Worm (Caenorhabditis elegans) whole organism, L4 larva: ENCODE results near the gene F32D1.7.

Experiments used
- F10B5.3 ChIP-seq: sonication (generic microtip); optimal IDR thresholded peaks from 2 replicates; lab custom pipeline; 2016; ENCODE audit warnings: mild to moderate bottlenecking, missing genetic modification characterization, missing compliant biosample characterization
- F26F4.8 ChIP-seq: fragments of 200-800 bp; sonication (Bioruptor generic); conservative IDR thresholded peaks from 2 replicates; pipeline ENCODE4 v1.3.6; 2022; ENCODE audit warnings: missing genetic modification characterization, missing compliant biosample characterization
- R02D3.7 ChIP-seq: fragments of 150-350 bp; sonication (generic microtip); optimal IDR thresholded peaks from 3 replicates; lab custom pipeline; 2014; ENCODE audit warnings: missing biosample characterization, missing genetic modification characterization
- Y105C5A.15 ChIP-seq: fragments of 200-800 bp; sonication (Bioruptor generic); IDR thresholded peaks from 2 replicates; pipeline ENCODE4 v1.3.6; 2022; ENCODE audit warnings: missing genetic modification characterization, missing compliant biosample characterization
- Y75B8A.6 ChIP-seq: fragments of 200-800 bp; sonication (Bioruptor generic); IDR thresholded peaks from 2 replicates; pipeline ENCODE4 v1.3.6; 2022; ENCODE audit warnings: missing genetic modification reagents, missing genetic modification characterization, missing compliant biosample characterization
- aha-1 ChIP-seq: fragments of 150-350 bp; peaks from one replicate; lab custom pipeline; 2014; ENCODE audit warnings: missing biosample characterization, missing genetic modification characterization
- ama-1 ChIP-seq: fragments of 150-350 bp; optimal IDR thresholded peaks from 2 replicates; lab custom pipeline; 2014; ENCODE audit warnings: inconsistent platforms, mixed read lengths
- ceh-44 ChIP-seq: fragments of 200-800 bp; sonication (Bioruptor generic); IDR thresholded peaks from 2 replicates; pipeline ENCODE4 v1.3.6; 2022; ENCODE audit warnings: missing genetic modification reagents, missing genetic modification characterization, missing compliant biosample characterization
- ceh-62 ChIP-seq: sonication (generic microtip); optimal IDR thresholded peaks from 2 replicates; lab custom pipeline; 2017; ENCODE audit warnings: missing biosample characterization, missing genetic modification characterization
- ceh-82 ChIP-seq: sonication (generic microtip); optimal IDR thresholded peaks from 2 replicates; lab custom pipeline; 2017; ENCODE audit warnings: missing biosample characterization, missing genetic modification characterization
- cey-2 ChIP-seq: sonication (generic microtip); optimal IDR thresholded peaks from 3 replicates; lab custom pipeline; 2017; ENCODE audit warnings: missing genetic modification characterization, mild to moderate bottlenecking, missing compliant biosample characterization, antibody characterized with exemption, borderline replicate concordance; ENCODE audit not compliant: insufficient read depth
- daf-16 ChIP-seq, 3 experiments: sonication (generic microtip); optimal IDR thresholded peaks; 2 replicates each; lab custom pipeline; 2016 to 2017; ENCODE audit warnings: missing genetic modification characterization in 3 of 3, missing genetic modification reagents in 3 of 3, mild to moderate bottlenecking in 2 of 3, missing compliant biosample characterization in 2 of 3, missing biosample characterization in 1 of 3, moderate library complexity in 1 of 3
- daf-19 ChIP-seq: fragments of 200-800 bp; sonication (Bioruptor generic); conservative IDR thresholded peaks from 2 replicates; pipeline ENCODE4 v1.3.6; 2022; ENCODE audit warnings: missing genetic modification characterization, missing compliant biosample characterization
- dmd-6 ChIP-seq: fragments of 200-800 bp; sonication (Bioruptor generic); IDR thresholded peaks from 2 replicates; pipeline ENCODE4 v1.3.6; 2022; ENCODE audit warnings: missing genetic modification reagents, missing genetic modification characterization, missing compliant biosample characterization
- dpl-1 ChIP-seq: fragments of 150-350 bp; optimal IDR thresholded peaks from 2 replicates; lab custom pipeline; 2014; ENCODE audit warnings: missing biosample characterization, missing genetic modification reagents, missing genetic modification characterization
- egl-27 ChIP-seq: sonication (generic microtip); optimal IDR thresholded peaks from 3 replicates; lab custom pipeline; 2017; ENCODE audit warnings: missing biosample characterization, missing genetic modification reagents, missing genetic modification characterization
- hif-1 ChIP-seq, 2 experiments: sonication (generic microtip); optimal IDR thresholded peaks; 2 replicates each; lab custom pipeline; 2016 to 2017; ENCODE audit warnings: missing compliant biosample characterization in 2 of 2, missing genetic modification characterization in 2 of 2, missing genetic modification reagents in 2 of 2, missing genotype in 2 of 2, mild to moderate bottlenecking in 1 of 2
- jun-1 ChIP-seq: fragments of 150-350 bp; optimal IDR thresholded peaks from 2 replicates; lab custom pipeline; 2014; ENCODE audit warnings: missing biosample characterization, missing genetic modification reagents, missing genetic modification characterization
- lin-15B ChIP-seq: fragments of 150-350 bp; sonication (generic microtip); optimal IDR thresholded peaks from 3 replicates; lab custom pipeline; 2014; ENCODE audit warnings: missing biosample characterization, missing genetic modification characterization
- lin-38 ChIP-seq: fragments of 200-800 bp; sonication (Bioruptor generic); IDR thresholded peaks from 2 replicates; pipeline ENCODE4 v1.3.6; 2022; ENCODE audit warnings: missing genetic modification reagents, missing genetic modification characterization, missing compliant biosample characterization
- lsy-2 ChIP-seq, 2 experiments: fragments of 150-350 bp in 1 of 2; sonication (generic microtip) in 1 of 2; optimal IDR thresholded peaks; 2 replicates each; lab custom pipeline; 2014 to 2017; ENCODE audit warnings: missing biosample characterization in 2 of 2, missing genetic modification characterization in 2 of 2
- madf-9 ChIP-seq: fragments of 200-800 bp; sonication (Bioruptor generic); conservative IDR thresholded peaks from 2 replicates; pipeline ENCODE4 v1.3.6; 2022; ENCODE audit warnings: missing genetic modification reagents, missing genetic modification characterization, missing compliant biosample characterization
- mdl-1 ChIP-seq, 2 experiments: fragments of 150-350 bp in 1 of 2; sonication (generic microtip) in 1 of 2; optimal IDR thresholded peaks; 2 replicates each; lab custom pipeline; 2014 to 2017; ENCODE audit warnings: missing biosample characterization in 2 of 2, missing genetic modification characterization in 2 of 2
- mep-1 ChIP-seq: fragments of 150-350 bp; sonication (generic microtip); optimal IDR thresholded peaks from 3 replicates; lab custom pipeline; 2014; ENCODE audit warnings: missing biosample characterization, missing genetic modification characterization
- mxl-2 ChIP-seq: fragments of 200-800 bp; sonication (Bioruptor generic); conservative IDR thresholded peaks from 2 replicates; pipeline ENCODE4 v1.3.6; 2022; ENCODE audit warnings: missing genetic modification reagents, missing genetic modification characterization, missing compliant biosample characterization
- nhr-11 ChIP-seq: fragments of 150-350 bp; optimal IDR thresholded peaks from 2 replicates; lab custom pipeline; 2014; ENCODE audit warnings: missing biosample characterization, missing genetic modification characterization
- nhr-237 ChIP-seq: sonication (generic microtip); optimal IDR thresholded peaks from 2 replicates; lab custom pipeline; 2017; ENCODE audit warnings: missing biosample characterization, missing genetic modification characterization
- nhr-41 ChIP-seq: fragments of 200-800 bp; sonication (Bioruptor generic); IDR thresholded peaks from 2 replicates; pipeline ENCODE4 v1.3.6; 2022; ENCODE audit warnings: missing genetic modification reagents, missing genetic modification characterization, missing compliant biosample characterization
- pha-4 ChIP-seq, 2 experiments: fragments of 150-350 bp in 1 of 2; fragments of 200-800 bp in 1 of 2; sonication (Bioruptor generic) in 1 of 2; IDR thresholded peaks in 1 of 2; optimal IDR thresholded peaks in 1 of 2; 2 replicates each; pipeline versions ENCODE4 v1.3.6 to Lab custom; 2014 to 2022; ENCODE audit warnings: missing genetic modification characterization in 2 of 2, missing genetic modification reagents in 2 of 2, missing biosample characterization in 1 of 2, missing compliant biosample characterization in 1 of 2
- sdz-12 ChIP-seq: fragments of 200-800 bp; sonication (Bioruptor generic); optimal IDR thresholded peaks from 2 replicates; lab custom pipeline; 2018; ENCODE audit warnings: mild to moderate bottlenecking, missing genetic modification characterization, missing compliant biosample characterization
- set-16 ChIP-seq: fragments of 200-800 bp; sonication (Bioruptor generic); IDR thresholded peaks from 2 replicates; pipeline ENCODE4 v1.3.6; 2022; ENCODE audit warnings: missing genetic modification reagents, missing genetic modification characterization, missing compliant biosample characterization
- snpc-1.2 ChIP-seq: fragments of 200-800 bp; sonication (Bioruptor generic); IDR thresholded peaks from 2 replicates; pipeline ENCODE4 v1.3.6; 2022; ENCODE audit warnings: missing genetic modification reagents, missing genetic modification characterization, missing compliant biosample characterization
- snpc-4 ChIP-seq: fragments of 150-350 bp; optimal IDR thresholded peaks from 2 replicates; lab custom pipeline; 2014; ENCODE audit warnings: missing biosample characterization, missing genetic modification characterization
- spr-1 ChIP-seq: sonication (generic microtip); optimal IDR thresholded peaks from 2 replicates; lab custom pipeline; 2016; ENCODE audit warnings: mild to moderate bottlenecking, missing genetic modification characterization, missing compliant biosample characterization
- tag-97 ChIP-seq: fragments of 200-800 bp; sonication (Bioruptor generic); IDR thresholded peaks from 2 replicates; pipeline ENCODE4 v1.3.6; 2022; ENCODE audit warnings: missing genetic modification characterization, missing compliant biosample characterization
- unc-39 ChIP-seq: sonication (generic microtip); optimal IDR thresholded peaks from 2 replicates; lab custom pipeline; 2017; ENCODE audit warnings: missing biosample characterization, missing genetic modification characterization
- unc-62 ChIP-seq, 3 experiments: fragments of 150-350 bp in 1 of 3; sonication (generic microtip); optimal IDR thresholded peaks in 2 of 3; peaks in 1 of 3; 1 replicate in 1 of 3; 2 replicates in 2 of 3; lab custom pipeline; 2014 to 2017; ENCODE audit warnings: missing biosample characterization in 3 of 3, missing genetic modification characterization in 3 of 3, missing genetic modification reagents in 3 of 3, missing genotype in 1 of 3
- zag-1 ChIP-seq: fragments of 150-350 bp; optimal IDR thresholded peaks from 2 replicates; lab custom pipeline; 2014; ENCODE audit warnings: missing biosample characterization, missing genetic modification characterization
- zfp-3 ChIP-seq: fragments of 200-800 bp; sonication (Bioruptor generic); conservative IDR thresholded peaks from 2 replicates; pipeline ENCODE4 v1.3.6; 2022; ENCODE audit warnings: missing genetic modification reagents, missing genetic modification characterization, missing compliant biosample characterization
- ztf-11 ChIP-seq: fragments of 150-350 bp; optimal IDR thresholded peaks from 2 replicates; lab custom pipeline; 2014; ENCODE audit warnings: missing biosample characterization, missing genetic modification characterization
- ztf-7 ChIP-seq: fragments of 150-350 bp; optimal IDR thresholded peaks from 2 replicates; lab custom pipeline; 2014; ENCODE audit warnings: missing biosample characterization, missing genetic modification characterization

Gene F32D1.7

DNA sequence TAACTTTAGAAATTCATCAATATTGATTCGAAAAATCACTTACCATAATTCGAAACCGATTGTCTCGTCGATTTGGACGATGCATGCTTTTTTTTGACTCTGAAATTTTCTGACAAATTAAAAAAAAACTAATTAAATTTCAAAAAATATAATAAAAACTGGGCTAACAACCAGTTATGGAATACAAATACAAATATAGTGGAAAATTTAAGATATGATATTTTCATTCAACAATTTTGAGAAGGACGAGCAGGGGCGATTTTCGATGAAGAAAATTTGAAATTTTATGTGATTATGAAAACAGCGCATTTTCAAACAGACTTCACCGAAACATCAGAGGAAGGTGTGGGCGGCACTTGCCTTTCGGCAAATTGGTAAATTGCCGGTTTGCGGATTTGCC is 6.3 kb upstream of the F32D1.7 start, which contains the start of gene F13A2.1:
TSS of gene F13A2.1 (minus strand) at position 101 of the 400 bp plus-strand sequence.
- TF ChIP-seq lsy-2 (tag; optimal IDR thresholded peaks at IDR 0.05; lab: Kevin White, UChicago) (no peak), mdl-1 (tag; optimal IDR thresholded peaks at IDR 0.05; lab: Kevin White, UChicago) (no peak), nhr-237 (tag; lab: Kevin White, UChicago) (no peak), nhr-11 (tag; lab: Kevin White, UChicago) (no peak), egl-27 (no peak), ztf-7 (no peak), ceh-62 (tag; lab: Kevin White, UChicago) (no peak), ceh-44 (GFP tag; lab: Robert Waterston, UW) (no peak), dmd-6 (GFP tag; lab: Robert Waterston, UW) (no peak), cey-2 (no peak), mxl-2 (GFP tag; lab: Robert Waterston, UW) (no peak), Y105C5A.15 (GFP tag; lab: Robert Waterston, UW) (no peak), lin-15B (no peak), ceh-82 (tag; lab: Kevin White, UChicago) (no peak), snpc-4 (no peak), aha-1 (tag; lab: Kevin White, UChicago) (no peak), pha-4 (GFP tag; IDR thresholded peaks at IDR 0.05; lab: Robert Waterston, UW) (no peak), pha-4 (tag; optimal IDR thresholded peaks at IDR 0.05; lab: Kevin White, UChicago) (no peak), nhr-41 (GFP tag; lab: Robert Waterston, UW) (no peak), daf-19 (no peak), spr-1 (tag; lab: Kevin White, UChicago) (no peak)

- TF ChIP-seq dpl-1 (no peak), aha-1 (tag; lab: Kevin White, UChicago) (peak; percentile 69)
Observed at ce11 chrV:4377622-4378021, 1.6 kb upstream of the F32D1.7 start, which contains the start of gene F32D1.8. F32D1.8 (minus strand) TSS chrV:4377722.

DNA sequence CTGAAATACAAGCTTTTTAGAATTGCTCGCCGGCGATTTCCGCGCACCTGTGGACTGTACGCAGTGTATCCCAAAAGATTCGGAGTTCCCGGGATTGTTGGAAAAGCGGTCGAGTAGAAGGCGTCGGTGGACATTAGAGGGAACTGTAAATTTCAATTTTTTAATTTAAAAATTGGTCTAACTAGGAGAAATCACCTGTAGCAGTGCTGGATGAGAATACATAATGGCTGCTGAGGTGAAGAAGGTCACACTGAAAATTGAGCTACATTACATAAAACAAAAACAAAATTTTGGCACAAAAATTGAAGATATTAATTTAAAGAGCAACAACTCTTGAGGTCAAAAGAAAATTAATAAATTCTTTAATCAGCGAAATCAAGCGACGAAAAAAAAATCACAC is 1.3 kb downstream of the F32D1.7 start, which contains the start of gene neg-1:
TSS of gene neg-1 (minus strand) at position 250 of the 400 bp plus-strand sequence.
- peak in 1 of 2 experiments; percentile 44 for TF ChIP-seq unc-62 (GFP tag; optimal IDR thresholded peaks at IDR 0.05 in 1 of 2; lab: Kevin White, UChicago)
- TF ChIP-seq unc-62 (tag; optimal IDR thresholded peaks at IDR 0.05; lab: Kevin White, UChicago) = no peak
- no peak for TF ChIP-seq ztf-11 (tag; lab: Kevin White, UChicago)

DNA sequence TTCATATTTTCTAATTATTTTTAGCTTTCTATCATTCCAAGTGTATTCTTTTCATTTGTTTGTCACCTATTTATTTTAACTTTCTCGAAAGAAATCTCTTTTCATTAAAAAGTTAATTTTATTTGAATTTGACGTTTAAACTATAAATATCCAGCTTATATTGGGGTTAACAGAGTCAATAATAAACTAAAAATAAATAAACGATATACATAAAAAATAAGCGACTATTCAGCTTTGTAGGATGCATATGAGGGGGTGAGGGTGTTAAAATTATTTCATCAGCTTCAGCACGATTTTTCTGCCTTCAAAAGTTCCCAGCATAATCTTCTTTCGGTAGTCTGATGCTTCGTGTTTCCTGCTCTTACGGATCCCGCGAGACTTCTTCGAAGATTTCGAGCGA is 2.3 kb downstream of the F32D1.7 start:
- TF ChIP-seq daf-19 (no peak), lin-38 (GFP tag; lab: Robert Waterston, UW) (peak; percentile 42)

DNA sequence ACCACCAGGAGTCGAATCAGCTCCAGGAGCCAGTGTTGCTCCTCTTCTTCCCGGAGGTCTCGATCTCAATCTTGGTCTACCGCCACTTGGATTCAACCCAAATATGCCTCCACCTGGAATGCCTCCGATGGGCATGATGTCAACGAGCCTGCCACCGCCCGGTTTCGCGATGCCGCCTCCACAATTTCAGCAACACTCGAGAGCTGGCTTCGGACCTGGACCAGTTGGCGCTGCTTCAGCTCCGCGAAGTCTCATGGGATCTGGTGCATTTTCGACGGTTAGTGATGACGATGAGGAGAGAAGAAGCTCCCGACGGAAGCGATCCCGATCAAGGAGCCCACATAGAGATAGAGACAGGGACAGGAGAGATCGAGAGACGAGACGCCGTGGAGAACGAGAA is 3.0 kb downstream of the F32D1.7 start:
- TF ChIP-seq tag-97 (GFP tag; lab: Robert Waterston, UW) = no peak
- no peak for TF ChIP-seq F26F4.8 (GFP tag; lab: Robert Waterston, UW)
- peak; percentile 88 for TF ChIP-seq set-16
- no peak for TF ChIP-seq Y75B8A.6 (GFP tag; lab: Robert Waterston, UW)

DNA sequence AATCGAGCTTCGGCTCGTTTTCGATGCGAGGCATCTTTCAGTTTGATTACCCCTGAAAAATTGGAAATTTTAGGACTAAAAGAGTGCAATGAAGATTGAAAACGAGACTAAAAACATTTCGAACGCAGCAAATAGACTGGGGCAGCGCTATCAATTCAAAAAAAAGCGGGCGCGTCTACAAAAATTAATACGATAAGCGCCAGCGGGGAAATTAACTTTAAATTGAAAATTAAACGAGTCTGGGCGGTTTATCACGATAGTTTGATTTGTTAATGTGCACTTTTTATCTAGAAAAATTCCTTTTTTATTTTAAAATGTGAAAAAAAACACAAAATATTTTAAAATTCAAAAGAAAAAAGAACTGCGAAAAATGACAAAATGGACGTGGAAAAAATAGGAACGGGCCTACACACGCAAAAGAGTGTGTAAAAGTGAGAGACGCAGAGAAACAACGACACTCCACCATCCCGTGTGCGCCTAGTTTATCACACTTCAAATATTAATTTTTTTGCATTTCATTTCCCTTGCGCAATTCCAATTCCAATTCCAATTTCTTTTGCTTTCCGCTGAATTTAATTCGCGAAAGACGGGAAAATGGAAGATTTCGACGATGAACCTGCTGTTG is 4.6 kb downstream of the F32D1.7 start, which contains the start of the genes gmpr-1 and fipp-1:
TSS of gene gmpr-1 (minus strand) at position 75 of the 625 bp plus-strand sequence.
TSS of gene fipp-1 (plus strand) at position 499 of the 625 bp plus-strand sequence.
- TF ChIP-seq tag-97 (GFP tag; lab: Robert Waterston, UW) = no peak
- TF ChIP-seq mep-1 = no peak
- TF ChIP-seq sdz-12 (GFP tag; lab: Kevin White, UChicago) = no peak
- TF ChIP-seq snpc-1.2 (GFP tag; lab: Robert Waterston, UW) = no peak
- no peak for TF ChIP-seq daf-16 (GFP tag; optimal IDR thresholded peaks at IDR 0.05; lab: Kevin White, UChicago)
- TF ChIP-seq daf-16 (tag; optimal IDR thresholded peaks at IDR 0.05; lab: Kevin White, UChicago) = no peak
- TF ChIP-seq hif-1 (tag; optimal IDR thresholded peaks at IDR 0.05; lab: Kevin White, UChicago) = peak in 1 of 2 experiments; percentile 21
- TF ChIP-seq R02D3.7 (tag; lab: Kevin White, UChicago) = no peak
- no peak for TF ChIP-seq F10B5.3 (tag; lab: Kevin White, UChicago)
- TF ChIP-seq zag-1 (tag; lab: Kevin White, UChicago) = no peak
- TF ChIP-seq unc-39 (tag; lab: Kevin White, UChicago) = no peak
- TF ChIP-seq set-16 = no peak
- no peak for TF ChIP-seq ama-1
- no peak for TF ChIP-seq snpc-4
- no peak for TF ChIP-seq egl-27
- TF ChIP-seq madf-9 (GFP tag; lab: Robert Waterston, UW) = no peak
- TF ChIP-seq zfp-3 (GFP tag; lab: Robert Waterston, UW) = no peak
- TF ChIP-seq jun-1 (tag; lab: Kevin White, UChicago) = no peak
